Worm (Caenorhabditis elegans): Measurements from ENCODE around the gene C18A3.7.
A peak's percentile ranks its signal among the peaks of the same experiment; 100 is the strongest.

C18A3.7 gene

ce11 chrII:5747312-5747711, 17.1 kb upstream of the C18A3.7 start:
- TF ChIP-seq W03F9.2 (tag; optimal IDR thresholded peaks at IDR 0.05) (no peak), dao-5 (tag; optimal IDR thresholded peaks at IDR 0.05) (no peak), him-1 (tag; optimal IDR thresholded peaks at IDR 0.05) (no peak)

- TF ChIP-seq him-1 (tag; optimal IDR thresholded peaks at IDR 0.05), result no peak
- TF ChIP-seq W03F9.2 (tag; optimal IDR thresholded peaks at IDR 0.05), result no peak
- TF ChIP-seq dao-5 (tag; optimal IDR thresholded peaks at IDR 0.05), result no peak
Observed at ce11 chrII:5745088-5745487, 14.8 kb upstream of the C18A3.7 start, which contains the start of gene F10C1.9. Gene F10C1.9 (minus strand): TSS chrII:5745284.

- TF ChIP-seq W03F9.2 (tag; optimal IDR thresholded peaks at IDR 0.05) (no peak), dao-5 (tag; optimal IDR thresholded peaks at IDR 0.05) (no peak)
Observed at ce11 chrII:5744342-5744741, 14.1 kb upstream of the C18A3.7 start.

- TF ChIP-seq dao-5 (tag; optimal IDR thresholded peaks at IDR 0.05), result no peak
Observed at ce11 chrII:5742767-5743166, 12.5 kb upstream of the C18A3.7 start.

- TF ChIP-seq him-1 (tag; optimal IDR thresholded peaks at IDR 0.05), result no peak
- no peak for TF ChIP-seq dao-5 (tag; optimal IDR thresholded peaks at IDR 0.05)
- TF ChIP-seq W03F9.2 (tag; optimal IDR thresholded peaks at IDR 0.05), result no peak
Observed at ce11 chrII:5738795-5739194, 8.6 kb upstream of the C18A3.7 start, which contains the start of gene hlh-14. Gene hlh-14 (minus strand): TSS chrII:5738895.

- TF ChIP-seq dao-5 (tag; optimal IDR thresholded peaks at IDR 0.05) (no peak), him-1 (tag; optimal IDR thresholded peaks at IDR 0.05) (no peak), W03F9.2 (tag; optimal IDR thresholded peaks at IDR 0.05) (no peak)
Observed at ce11 chrII:5736599-5736998, 6.4 kb upstream of the C18A3.7 start.

- TF ChIP-seq him-1 (tag; optimal IDR thresholded peaks at IDR 0.05) (no peak), W03F9.2 (tag; optimal IDR thresholded peaks at IDR 0.05) (no peak), dao-5 (tag; optimal IDR thresholded peaks at IDR 0.05) (no peak)
Observed at ce11 chrII:5735744-5736143, 5.5 kb upstream of the C18A3.7 start.

ce11 chrII:5734883-5735282, 4.6 kb upstream of the C18A3.7 start:
- TF ChIP-seq him-1 (tag; optimal IDR thresholded peaks at IDR 0.05) (no peak), W03F9.2 (tag; optimal IDR thresholded peaks at IDR 0.05) (no peak), dao-5 (tag; optimal IDR thresholded peaks at IDR 0.05) (no peak)

- TF ChIP-seq dao-5 (tag; optimal IDR thresholded peaks at IDR 0.05) (no peak), W03F9.2 (tag; optimal IDR thresholded peaks at IDR 0.05) (no peak), him-1 (tag; optimal IDR thresholded peaks at IDR 0.05) (peak; percentile 1)
Observed at ce11 chrII:5727707-5728106, 2.5 kb downstream of the C18A3.7 start, which contains the start of gene rab-3. Gene rab-3 (minus strand): TSS chrII:5727853.

- no peak for TF ChIP-seq W03F9.2 (tag; optimal IDR thresholded peaks at IDR 0.05)
- TF ChIP-seq him-1 (tag; optimal IDR thresholded peaks at IDR 0.05), result peak; percentile 83
Observed at ce11 chrII:5725094-5725493, 5.1 kb downstream of the C18A3.7 start.

ce11 chrII:5719848-5720247, 10.4 kb downstream of the C18A3.7 start, which contains the start of gene damt-1:
Gene damt-1 (plus strand): TSS chrII:5720148.
- no peak for TF ChIP-seq him-1 (tag; optimal IDR thresholded peaks at IDR 0.05)
- TF ChIP-seq dao-5 (tag; optimal IDR thresholded peaks at IDR 0.05), result no peak
- no peak for TF ChIP-seq W03F9.2 (tag; optimal IDR thresholded peaks at IDR 0.05)

ce11 chrII:5717831-5718230, 12.4 kb downstream of the C18A3.7 start, which contains the start of gene zipt-3:
Gene zipt-3 (plus strand): TSS chrII:5718131.
- TF ChIP-seq W03F9.2 (tag; optimal IDR thresholded peaks at IDR 0.05) (no peak), dao-5 (tag; optimal IDR thresholded peaks at IDR 0.05) (no peak), him-1 (tag; optimal IDR thresholded peaks at IDR 0.05) (no peak)

- TF ChIP-seq him-1 (tag; optimal IDR thresholded peaks at IDR 0.05) (no peak), dao-5 (tag; optimal IDR thresholded peaks at IDR 0.05) (no peak), W03F9.2 (tag; optimal IDR thresholded peaks at IDR 0.05) (no peak)
Observed at ce11 chrII:5715745-5716357, 14.4 kb downstream of the C18A3.7 start, which contains the start of the genes C18A3.10 and C18A3.3. Gene C18A3.10 (minus strand): TSS chrII:5715845. Gene C18A3.3 (plus strand): TSS chrII:5716307.

- TF ChIP-seq W03F9.2 (tag; optimal IDR thresholded peaks at IDR 0.05), result peak; percentile 74
- peak; percentile 35 for TF ChIP-seq him-1 (tag; optimal IDR thresholded peaks at IDR 0.05)
- TF ChIP-seq dao-5 (tag; optimal IDR thresholded peaks at IDR 0.05), result no peak
Observed at ce11 chrII:5714807-5715206, 15.4 kb downstream of the C18A3.7 start, which contains the start of the genes tiar-1 and lelo-4. Gene tiar-1 (minus strand): TSS chrII:5714823. Gene lelo-4 (plus strand): TSS chrII:5714924.

ce11 chrII:5712126-5712525, 18.1 kb downstream of the C18A3.7 start:
- TF ChIP-seq W03F9.2 (tag; optimal IDR thresholded peaks at IDR 0.05), result no peak
- TF ChIP-seq him-1 (tag; optimal IDR thresholded peaks at IDR 0.05), result no peak
- TF ChIP-seq dao-5 (tag; optimal IDR thresholded peaks at IDR 0.05), result no peak
